Worm (Caenorhabditis elegans) whole organism, L4 larva: Measurements from ENCODE around the gene lido-11.

ENCODE experiments used
- F49E8.2 ChIP-seq: sonication (generic microtip); optimal IDR thresholded peaks from 2 replicates; lab custom pipeline; 2016; ENCODE audit warnings: missing compliant biosample characterization, mild to moderate bottlenecking, missing genetic modification characterization, borderline replicate concordance
- ZK546.5 ChIP-seq, 2 experiments: sonication (generic microtip); optimal IDR thresholded peaks; 2 replicates each; lab custom pipeline; 2017; ENCODE audit warnings: missing biosample characterization in 2 of 2, missing genetic modification characterization in 2 of 2
- dmd-8 ChIP-seq: fragments of 200-800 bp; sonication (Bioruptor generic); IDR thresholded peaks from 2 replicates; pipeline ENCODE4 v1.3.6; 2022; ENCODE audit warnings: missing genetic modification characterization, missing compliant biosample characterization
- fkh-10 ChIP-seq: fragments of 150-350 bp; optimal IDR thresholded peaks from 2 replicates; lab custom pipeline; 2014; ENCODE audit warnings: missing biosample characterization, missing genetic modification reagents, missing genetic modification characterization
- hlh-30 ChIP-seq: sonication (generic microtip); optimal IDR thresholded peaks from 2 replicates; lab custom pipeline; 2017; ENCODE audit warnings: antibody characterized with exemption, mild to moderate bottlenecking, missing genetic modification characterization, missing compliant biosample characterization; ENCODE audit not compliant: insufficient read depth
- mxl-3 ChIP-seq: fragments of 200-800 bp; sonication (Bioruptor generic); optimal IDR thresholded peaks from 2 replicates; lab custom pipeline; 2018; ENCODE audit warnings: mild to moderate bottlenecking, missing genetic modification characterization, missing compliant biosample characterization
- ztf-11 ChIP-seq: fragments of 150-350 bp; optimal IDR thresholded peaks from 2 replicates; lab custom pipeline; 2014; ENCODE audit warnings: missing biosample characterization, missing genetic modification characterization

DNA sequence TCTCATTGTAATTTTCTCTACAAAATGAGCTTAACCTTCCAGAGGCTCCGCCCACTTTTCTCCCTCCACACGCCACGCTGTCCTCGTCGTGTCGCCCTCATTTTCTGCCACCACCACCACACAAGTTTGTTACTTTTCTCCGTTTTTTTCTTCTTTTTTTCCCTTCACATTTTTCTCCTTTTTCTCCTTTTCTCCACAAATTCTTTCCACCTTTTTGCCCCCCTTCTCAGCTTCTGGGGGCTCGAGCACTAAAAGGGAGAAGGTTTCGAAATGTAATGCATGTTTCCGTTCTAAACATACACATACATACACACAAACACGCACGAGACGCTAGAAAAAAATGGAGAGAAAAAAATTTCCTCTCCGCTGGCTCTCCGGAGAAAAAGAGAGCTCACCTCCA is 27.2 kb upstream of the lido-11 start, which contains the start of gene nhr-88:
- no peak for TF ChIP-seq mxl-3
- no peak for TF ChIP-seq ZK546.5 (tag; optimal IDR thresholded peaks at IDR 0.05; lab: Kevin White, UChicago)
- peak; percentile 56 for TF ChIP-seq hlh-30 (tag; lab: Kevin White, UChicago)
- no peak for TF ChIP-seq ztf-11
- peak; percentile 69 for TF ChIP-seq fkh-10 (GFP tag; lab: Kevin White, UChicago)
- TF ChIP-seq F49E8.2, result no peak
- TF ChIP-seq dmd-8 (GFP tag; lab: Robert Waterston, UW), result no peak
